Worm (Caenorhabditis elegans): ENCODE results near the gene gst-22.

ce11 chrV:16224027-16224426, 8.1 kb downstream of the gst-22 start, which contains the start of gene stdh-2:
- TF ChIP-seq nhr-28 (tag; optimal IDR thresholded peaks at IDR 0.05) (no peak), nhr-11 (tag; optimal IDR thresholded peaks at IDR 0.05) (no peak), lin-39 (tag; optimal IDR thresholded peaks at IDR 0.05) (no peak), ztf-4 (tag; optimal IDR thresholded peaks at IDR 0.05) (no peak), eor-1 (tag; optimal IDR thresholded peaks at IDR 0.05) (no peak), ceh-82 (tag; optimal IDR thresholded peaks at IDR 0.05) (no peak), ceh-16 (tag; optimal IDR thresholded peaks at IDR 0.05) (no peak), nhr-12 (tag; optimal IDR thresholded peaks at IDR 0.05) (no peak), fos-1 (tag; optimal IDR thresholded peaks at IDR 0.05) (no peak), unc-62 (GFP tag; optimal IDR thresholded peaks at IDR 0.05) (no peak), jun-1 (tag; optimal IDR thresholded peaks at IDR 0.05) (no peak), ztf-11 (tag; optimal IDR thresholded peaks at IDR 0.05) (no peak)
